Fruit fly (Drosophila melanogaster): ENCODE measurements around the gene Ctps.

DNA sequence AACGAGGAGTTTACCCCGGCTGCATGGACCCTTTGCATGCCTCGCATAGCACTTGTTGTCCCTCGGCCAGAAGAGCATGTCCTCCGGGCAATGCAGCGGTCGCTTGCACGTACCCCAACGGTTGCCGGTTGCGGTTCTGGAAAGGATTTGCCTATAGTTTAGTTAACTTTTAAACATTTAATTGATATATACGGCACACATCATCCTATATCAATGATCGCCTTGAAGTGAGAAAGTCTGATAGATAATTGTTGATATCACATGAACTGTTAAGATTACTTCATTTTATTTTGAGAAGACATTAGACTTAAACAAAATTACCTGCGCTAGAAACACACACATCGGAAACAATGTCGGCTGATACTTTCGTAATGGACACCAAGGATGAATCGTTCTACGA lies 23.6 kb downstream of the Ctps start, which contains the start of gene CG32847:
- TF ChIP-seq CG12769 (tag; optimal IDR thresholded peaks at IDR 0.05) (no peak), schlank (tag; optimal IDR thresholded peaks at IDR 0.05) (no peak), MESR4 (GFP tag; optimal IDR thresholded peaks at IDR 0.05) (no peak), Xbp1 (GFP tag; optimal IDR thresholded peaks at IDR 0.05) (no peak), mam (GFP tag; optimal IDR thresholded peaks at IDR 0.05) (no peak), CG9437 (GFP tag; optimal IDR thresholded peaks at IDR 0.05) (no peak)

Measured in whole organism, embryonic.